Fruit fly (Drosophila melanogaster) whole organism, pupa: ENCODE measurements around the gene eRF3.

Experiments
- CG10348 ChIP-seq: fragments of 200-800 bp; sonication (Bioruptor generic); IDR thresholded peaks from 2 replicates; pipeline ENCODE4 v1.3.6; 2022; ENCODE audit warnings: missing biosample characterization, missing genetic modification characterization
- CG12605 ChIP-seq: fragments of 200-800 bp; sonication (Bioruptor generic); IDR thresholded peaks from 2 replicates; pipeline ENCODE4 v1.3.6; 2022; ENCODE audit warnings: missing biosample characterization, missing genetic modification characterization
- CG13204 ChIP-seq: fragments of 200-800 bp; sonication (Bioruptor generic); optimal IDR thresholded peaks from 2 replicates; lab custom pipeline; 2018; ENCODE audit warnings: missing biosample characterization, mild to moderate bottlenecking, missing genetic modification characterization, moderate library complexity
- CG14655 ChIP-seq: fragments of 200-800 bp; sonication (Bioruptor generic); optimal IDR thresholded peaks from 3 replicates; lab custom pipeline; 2017; ENCODE audit warnings: mild to moderate bottlenecking, missing biosample characterization, missing genetic modification reagents, missing genetic modification characterization
- CG15710 ChIP-seq: fragments of 200-800 bp; sonication (Bioruptor generic); optimal IDR thresholded peaks from 2 replicates; lab custom pipeline; 2018; ENCODE audit warnings: missing biosample characterization, mild to moderate bottlenecking, missing genetic modification characterization, moderate library complexity
- CG17806 ChIP-seq: fragments of 200-800 bp; sonication (Bioruptor generic); optimal IDR thresholded peaks from 2 replicates; lab custom pipeline; 2018; ENCODE audit warnings: missing biosample characterization, mild to moderate bottlenecking, missing genetic modification characterization, moderate library complexity
- CG32121 ChIP-seq: fragments of 200-800 bp; sonication (Bioruptor generic); IDR thresholded peaks from 2 replicates; pipeline ENCODE4 v1.3.6; 2022; ENCODE audit warnings: missing biosample characterization, missing genetic modification characterization
- CG34367 ChIP-seq: fragments of 200-800 bp; sonication (Bioruptor generic); optimal IDR thresholded peaks from 2 replicates; lab custom pipeline; 2018; ENCODE audit warnings: missing biosample characterization, mild to moderate bottlenecking, missing genetic modification characterization
- CG4496 ChIP-seq: fragments of 200-800 bp; sonication (Bioruptor generic); IDR thresholded peaks from 3 replicates; pipeline ENCODE4 v1.3.6; 2022; ENCODE audit warnings: missing biosample characterization, missing genetic modification characterization
- CG8159 ChIP-seq: fragments of 200-800 bp; sonication (Bioruptor generic); optimal IDR thresholded peaks from 3 replicates; lab custom pipeline; 2018; ENCODE audit warnings: missing biosample characterization, mild to moderate bottlenecking, missing genetic modification characterization, moderate library complexity
- CG8301 ChIP-seq: fragments of 200-800 bp; sonication (Bioruptor generic); optimal IDR thresholded peaks from 2 replicates; lab custom pipeline; 2018; ENCODE audit warnings: missing biosample characterization, mild to moderate bottlenecking, missing genetic modification characterization
- CG9948 ChIP-seq: fragments of 200-800 bp; sonication (Bioruptor generic); optimal IDR thresholded peaks from 2 replicates; lab custom pipeline; 2018; ENCODE audit warnings: missing biosample characterization, mild to moderate bottlenecking, missing genetic modification characterization, moderate library complexity
- D1 ChIP-seq: fragments of 200-800 bp; sonication (Bioruptor generic); optimal IDR thresholded peaks from 2 replicates; lab custom pipeline; 2018; ENCODE audit warnings: missing biosample characterization, mild to moderate bottlenecking, missing genetic modification characterization, moderate library complexity
- EcR ChIP-seq: fragments of 200-800 bp; sonication (Bioruptor generic); optimal IDR thresholded peaks from 3 replicates; lab custom pipeline; 2019; ENCODE audit warnings: missing biosample characterization, missing genetic modification characterization, mild to moderate bottlenecking, moderate library complexity, missing genetic modification reagents
- Ets98B ChIP-seq: fragments of 200-800 bp; sonication (Bioruptor generic); IDR thresholded peaks from 2 replicates; pipeline ENCODE4 v1.3.6; 2022; ENCODE audit warnings: missing biosample characterization, missing genetic modification characterization
- Pif1A ChIP-seq: fragments of 200-800 bp; sonication (Bioruptor generic); optimal IDR thresholded peaks from 3 replicates; lab custom pipeline; 2016; ENCODE audit warnings: missing biosample characterization, missing genetic modification characterization
- Pif1B ChIP-seq: fragments of 200-800 bp; sonication (Bioruptor generic); optimal IDR thresholded peaks from 3 replicates; lab custom pipeline; 2016; ENCODE audit warnings: missing biosample characterization, missing genetic modification characterization
- Snoo ChIP-seq: fragments of 200-800 bp; sonication (Bioruptor generic); optimal IDR thresholded peaks from 3 replicates; lab custom pipeline; 2017; ENCODE audit warnings: missing biosample characterization, mild to moderate bottlenecking, missing genetic modification characterization, inconsistent platforms
- fd96Ca ChIP-seq: fragments of 200-800 bp; sonication (Bioruptor generic); IDR thresholded peaks from 3 replicates; pipeline ENCODE4 v1.3.6; 2022; ENCODE audit warnings: missing biosample characterization, missing genetic modification characterization
- gl ChIP-seq: fragments of 200-800 bp; sonication (Bioruptor generic); optimal IDR thresholded peaks from 2 replicates; lab custom pipeline; 2018; ENCODE audit warnings: missing biosample characterization, mild to moderate bottlenecking, missing genetic modification characterization
- rn ChIP-seq: fragments of 200-800 bp; sonication (Bioruptor generic); IDR thresholded peaks from 2 replicates; pipeline ENCODE4 v1.3.6; 2022; ENCODE audit warnings: missing biosample characterization, missing genetic modification characterization

The eRF3 gene

dm6 chr2L:12433712-12434534 lies at the start of gene eRF3:
TSS of gene eRF3 (plus strand) at chr2L:12434452.
- TF ChIP-seq CG12605 (GFP tag; lab: Robert Waterston, UW) (peak; percentile 13), Pif1B (peak; percentile 22), CG32121 (peak; percentile 56), D1 (tag; lab: Kevin White, UChicago) (no peak), rn (GFP tag; lab: Robert Waterston, UW) (no peak; the same call in 1 of the 2 replicates), CG15710 (tag; lab: Kevin White, UChicago) (peak; percentile 73), Snoo (peak; percentile 46), CG9948 (tag; lab: Kevin White, UChicago) (peak; percentile 64), CG17806 (peak; percentile 56), Ets98B (peak; percentile 59; the same call in 1 of the 2 replicates), CG4496 (0 out of 3 replicates have a peak, but pooled peaks have one; percentile 25), EcR (GFP tag; lab: Kevin White, UChicago) (no peak), CG8301 (tag; lab: Kevin White, UChicago) (peak; percentile 33), Pif1A (GFP tag; lab: Kevin White, UChicago) (no peak), gl (tag; lab: Kevin White, UChicago) (no peak), CG8159 (peak; percentile 78), CG34367 (tag; lab: Kevin White, UChicago) (peak; percentile 56), CG14655 (GFP tag; lab: Kevin White, UChicago) (no peak), CG10348 (GFP tag; lab: Robert Waterston, UW) (peak; percentile 24; the same call in 1 of the 2 replicates), fd96Ca (GFP tag; lab: Robert Waterston, UW) (peak; percentile 10; the same call in 2 of the 3 replicates), CG13204 (GFP tag; lab: Kevin White, UChicago) (no peak)

- TF ChIP-seq Pif1A (GFP tag; lab: Kevin White, UChicago) (no peak), CG14655 (GFP tag; lab: Kevin White, UChicago) (no peak), CG15710 (tag; lab: Kevin White, UChicago) (no peak), Ets98B (no peak), CG8159 (no peak), CG9948 (tag; lab: Kevin White, UChicago) (no peak), D1 (tag; lab: Kevin White, UChicago) (no peak), EcR (GFP tag; lab: Kevin White, UChicago) (no peak)
These were observed 41.8 kb upstream of the eRF3 start for dm6 chr2L:12392406-12392805.

DNA sequence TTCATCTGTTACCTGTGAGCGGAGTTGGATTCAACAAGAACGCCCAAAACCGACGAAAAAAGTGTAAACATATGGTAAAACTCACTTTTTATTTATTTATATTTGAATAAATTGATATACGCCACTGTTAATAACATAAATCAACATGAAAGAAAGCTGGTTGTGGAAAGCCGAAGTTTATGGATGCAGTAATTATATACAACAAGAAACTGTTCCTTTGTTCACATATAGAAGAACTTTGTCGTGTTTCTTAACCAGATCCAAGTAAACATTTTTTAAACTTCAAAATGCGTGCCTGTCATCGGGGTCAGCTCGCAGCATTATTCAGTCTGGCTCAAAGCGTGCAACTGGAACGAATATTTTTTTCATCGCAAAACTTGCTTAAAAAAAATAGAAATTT lies 36.3 kb upstream of the eRF3 start, which contains the start of gene Pkd2:
Pkd2 (plus strand) TSS at position 301 of the 400 bp plus-strand sequence.
- TF ChIP-seq CG32121 (no peak), rn (GFP tag; lab: Robert Waterston, UW) (no peak), gl (tag; lab: Kevin White, UChicago) (no peak)
- TF ChIP-seq, all 21 proteins: peak for 0

- TF ChIP-seq Pif1A (GFP tag; lab: Kevin White, UChicago) (no peak), CG8301 (tag; lab: Kevin White, UChicago) (no peak), CG9948 (tag; lab: Kevin White, UChicago) (no peak), CG15710 (tag; lab: Kevin White, UChicago) (no peak), CG14655 (GFP tag; lab: Kevin White, UChicago) (no peak), CG8159 (no peak), CG12605 (GFP tag; lab: Robert Waterston, UW) (no peak), CG32121 (no peak), Snoo (no peak), CG10348 (GFP tag; lab: Robert Waterston, UW) (no peak), CG13204 (GFP tag; lab: Kevin White, UChicago) (no peak), CG4496 (no peak), CG17806 (no peak), Pif1B (no peak), D1 (tag; lab: Kevin White, UChicago) (no peak), EcR (GFP tag; lab: Kevin White, UChicago) (no peak), fd96Ca (GFP tag; lab: Robert Waterston, UW) (no peak), CG34367 (tag; lab: Kevin White, UChicago) (no peak), gl (tag; lab: Kevin White, UChicago) (no peak)
These were observed 29.6 kb upstream of the eRF3 start for dm6 chr2L:12404555-12405077.

dm6 chr2L:12410679-12411078 lies 23.6 kb upstream of the eRF3 start:
- TF ChIP-seq CG9948 (tag; lab: Kevin White, UChicago) (no peak), CG4496 (0 out of 3 replicates have a peak, but pooled peaks have one; percentile 8)

DNA sequence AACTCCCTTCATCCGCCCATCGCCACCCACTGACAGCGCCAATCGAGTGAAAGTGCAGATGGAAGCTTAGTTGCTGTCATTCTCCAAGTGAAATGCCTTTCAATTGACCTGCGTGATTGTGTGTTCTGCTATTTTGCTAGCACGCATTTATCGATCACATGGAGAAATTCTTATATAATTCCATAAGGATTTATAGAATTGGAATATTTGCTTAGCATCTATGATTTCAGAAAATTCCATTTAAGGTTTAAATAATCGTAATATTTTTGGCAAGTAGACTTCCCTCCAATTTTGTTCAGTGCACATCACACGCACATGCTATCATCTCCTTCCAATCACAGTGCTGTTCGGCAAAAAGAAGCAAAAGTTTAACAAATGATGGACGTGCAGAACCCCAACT lies 20.4 kb upstream of the eRF3 start:
- peak; percentile 18 for TF ChIP-seq CG8301 (tag; lab: Kevin White, UChicago)
- peak; percentile 1 for TF ChIP-seq CG15710 (tag; lab: Kevin White, UChicago)
- no peak for TF ChIP-seq CG9948 (tag; lab: Kevin White, UChicago)
- TF ChIP-seq CG8159, result peak; percentile 16
- peak; percentile 17 for TF ChIP-seq CG14655 (GFP tag; lab: Kevin White, UChicago)
- no peak for TF ChIP-seq CG12605 (GFP tag; lab: Robert Waterston, UW)
